Fruit fly (Drosophila melanogaster) whole organism, embryonic: Measurements from ENCODE around the gene Sem1.

Experiments used
- B-H2 ChIP-seq: fragments of 200-800 bp; sonication (Bioruptor generic); optimal IDR thresholded peaks from 2 replicates; lab custom pipeline; 2018; ENCODE audit warnings: missing biosample characterization, mild to moderate bottlenecking, missing genetic modification characterization
- Bdp1 ChIP-seq: fragments of 200-800 bp; sonication (Bioruptor generic); optimal IDR thresholded peaks from 3 replicates; lab custom pipeline; 2016; ENCODE audit warnings: missing biosample characterization, missing genetic modification characterization
- BtbVII ChIP-seq: fragments of 200-800 bp; sonication (Bioruptor generic); optimal IDR thresholded peaks from 3 replicates; lab custom pipeline; 2017; ENCODE audit warnings: missing biosample characterization, mild to moderate bottlenecking, missing genetic modification characterization
- CG10979 ChIP-seq: fragments of 200-800 bp; sonication (Bioruptor generic); optimal IDR thresholded peaks from 2 replicates; lab custom pipeline; 2018; ENCODE audit warnings: missing biosample characterization, mild to moderate bottlenecking, missing genetic modification characterization, moderate library complexity
- CG11504 ChIP-seq: fragments of 200-800 bp; sonication (Bioruptor generic); optimal IDR thresholded peaks from 3 replicates; lab custom pipeline; 2019; ENCODE audit warnings: missing biosample characterization, mild to moderate bottlenecking, missing genetic modification characterization, moderate library complexity
- CG14441 ChIP-seq: fragments of 200-800 bp; sonication (Bioruptor generic); IDR thresholded peaks from 2 replicates; pipeline ENCODE4 v1.3.6; 2022; ENCODE audit warnings: missing biosample characterization, missing genetic modification characterization
- CG14710 ChIP-seq: fragments of 200-800 bp; sonication (Bioruptor generic); optimal IDR thresholded peaks from 3 replicates; lab custom pipeline; 2019; ENCODE audit warnings: missing biosample characterization, mild to moderate bottlenecking, missing genetic modification characterization, moderate library complexity
- CG1602 ChIP-seq: fragments of 200-800 bp; sonication (Bioruptor generic); optimal IDR thresholded peaks from 3 replicates; lab custom pipeline; 2016; ENCODE audit warnings: missing biosample characterization, missing genetic modification characterization
- CG17359 ChIP-seq: fragments of 200-800 bp; sonication (Bioruptor generic); optimal IDR thresholded peaks from 3 replicates; lab custom pipeline; 2018; ENCODE audit warnings: missing biosample characterization, mild to moderate bottlenecking, missing genetic modification characterization, moderate library complexity
- CG1792 ChIP-seq: fragments of 200-800 bp; sonication (Bioruptor generic); optimal IDR thresholded peaks from 2 replicates; lab custom pipeline; 2016; ENCODE audit warnings: missing biosample characterization, missing genetic modification characterization
- CG32772 ChIP-seq: fragments of 200-800 bp; sonication (Bioruptor generic); IDR thresholded peaks from 2 replicates; pipeline ENCODE4 v1.3.6; 2022; ENCODE audit warnings: missing biosample characterization, missing genetic modification characterization
- CG3281 ChIP-seq: fragments of 200-800 bp; sonication (Bioruptor generic); optimal IDR thresholded peaks from 3 replicates; lab custom pipeline; 2017; ENCODE audit warnings: missing biosample characterization, mild to moderate bottlenecking, missing genetic modification characterization
- CG33557 ChIP-seq: fragments of 200-800 bp; sonication (Bioruptor generic); optimal IDR thresholded peaks from 2 replicates; lab custom pipeline; 2019; ENCODE audit warnings: missing biosample characterization, mild to moderate bottlenecking, missing genetic modification characterization, moderate library complexity
- CG3995 ChIP-seq: fragments of 200-800 bp; sonication (Bioruptor generic); optimal IDR thresholded peaks from 3 replicates; lab custom pipeline; 2016; ENCODE audit warnings: missing biosample characterization, missing genetic modification characterization
- CG7786 ChIP-seq: fragments of 200-800 bp; sonication (Bioruptor generic); optimal IDR thresholded peaks from 2 replicates; lab custom pipeline; 2016; ENCODE audit warnings: missing biosample characterization, missing genetic modification characterization
- CG9437 ChIP-seq: fragments of 200-800 bp; sonication (Bioruptor generic); optimal IDR thresholded peaks from 2 replicates; lab custom pipeline; 2018; ENCODE audit warnings: missing biosample characterization, mild to moderate bottlenecking, missing genetic modification characterization
- CG9727 ChIP-seq: fragments of 200-800 bp; sonication (Bioruptor generic); optimal IDR thresholded peaks from 3 replicates; lab custom pipeline; 2017; ENCODE audit warnings: missing biosample characterization, mild to moderate bottlenecking, missing genetic modification characterization
- CG9797 ChIP-seq: fragments of 200-800 bp; sonication (Bioruptor generic); optimal IDR thresholded peaks from 3 replicates; lab custom pipeline; 2018; ENCODE audit warnings: missing biosample characterization, mild to moderate bottlenecking, missing genetic modification characterization
- CHES-1-like ChIP-seq: fragments of 200-800 bp; sonication (Bioruptor generic); optimal IDR thresholded peaks from 2 replicates; lab custom pipeline; 2016; ENCODE audit warnings: missing biosample characterization, missing genetic modification characterization
- Dip3 ChIP-seq: fragments of 200-800 bp; sonication (Bioruptor generic); optimal IDR thresholded peaks from 3 replicates; lab custom pipeline; 2016; ENCODE audit warnings: missing biosample characterization, missing genetic modification characterization
- Dp ChIP-seq: fragments of 200-800 bp; sonication (Bioruptor generic); optimal IDR thresholded peaks from 2 replicates; lab custom pipeline; 2018; ENCODE audit warnings: missing biosample characterization, mild to moderate bottlenecking, missing genetic modification characterization, moderate library complexity
- Dref ChIP-seq: fragments of 200-800 bp; sonication (Bioruptor generic); IDR thresholded peaks from 2 replicates; pipeline ENCODE4 v1.3.6; 2022; ENCODE audit warnings: missing biosample characterization, missing genetic modification characterization
- Hand ChIP-seq: fragments of 200-800 bp; sonication (Bioruptor generic); optimal IDR thresholded peaks from 2 replicates; lab custom pipeline; 2017; ENCODE audit warnings: mild to moderate bottlenecking, missing biosample characterization, missing genetic modification reagents, missing genetic modification characterization
- Lim3 ChIP-seq: fragments of 200-800 bp; sonication (Bioruptor generic); IDR thresholded peaks from 2 replicates; pipeline ENCODE4 v1.3.6; 2022; ENCODE audit warnings: missing biosample characterization, missing genetic modification characterization
- Lpt ChIP-seq: fragments of >200 bp; optimal IDR thresholded peaks from 2 replicates; lab custom pipeline; 2018; ENCODE audit warnings: missing biosample characterization, missing genetic modification characterization
- NC2β ChIP-seq: fragments of 200-800 bp; sonication (Bioruptor generic); optimal IDR thresholded peaks from 2 replicates; lab custom pipeline; 2016; ENCODE audit warnings: missing biosample characterization, missing genetic modification characterization
- Nf-YB ChIP-seq: fragments of 200-800 bp; sonication (Bioruptor generic); optimal IDR thresholded peaks from 3 replicates; lab custom pipeline; 2019; ENCODE audit warnings: missing biosample characterization, mild to moderate bottlenecking, missing genetic modification characterization, moderate library complexity
- Opbp ChIP-seq: fragments of 200-800 bp; sonication (Bioruptor generic); IDR thresholded peaks from 3 replicates; pipeline ENCODE4 v1.3.6; 2022; ENCODE audit warnings: missing biosample characterization, missing genetic modification characterization; ENCODE audit not compliant: partially characterized antibody
- Sry-δ ChIP-seq: fragments of 200-800 bp; sonication (Bioruptor generic); optimal IDR thresholded peaks from 2 replicates; lab custom pipeline; 2016; ENCODE audit warnings: missing biosample characterization, missing genetic modification characterization
- Vsx1 ChIP-seq: fragments of 200-800 bp; sonication (Bioruptor generic); optimal IDR thresholded peaks from 2 replicates; lab custom pipeline; 2017; ENCODE audit warnings: missing biosample characterization, mild to moderate bottlenecking, missing genetic modification characterization, missing genetic modification reagents
- YL-1 ChIP-seq: fragments of 200-800 bp; sonication (Bioruptor generic); optimal IDR thresholded peaks from 3 replicates; lab custom pipeline; 2017; ENCODE audit warnings: missing biosample characterization, mild to moderate bottlenecking, missing genetic modification characterization
- bbx ChIP-seq: fragments of 200-800 bp; sonication (Bioruptor generic); IDR thresholded peaks from 2 replicates; pipeline ENCODE4 v1.3.6; 2022; ENCODE audit warnings: missing biosample characterization, missing genetic modification characterization; ENCODE audit not compliant: partially characterized antibody
- bowl ChIP-seq: fragments of 200-800 bp; sonication (Bioruptor generic); IDR thresholded peaks from 2 replicates; pipeline ENCODE4 v1.3.6; 2022; ENCODE audit warnings: missing biosample characterization, missing genetic modification characterization
- caup ChIP-seq: fragments of 200-800 bp; sonication (Bioruptor generic); optimal IDR thresholded peaks from 3 replicates; lab custom pipeline; 2017; ENCODE audit warnings: missing biosample characterization, mild to moderate bottlenecking, missing genetic modification characterization, moderate library complexity; ENCODE audit not compliant: severe bottlenecking
- chif ChIP-seq, 2 experiments: fragments of 200-800 bp; sonication (Bioruptor generic); optimal IDR thresholded peaks; 3 replicates each; lab custom pipeline; 2016; ENCODE audit warnings: missing biosample characterization in 2 of 2, missing genetic modification characterization in 2 of 2
- dm ChIP-seq: fragments of 200-800 bp; sonication (Bioruptor generic); optimal IDR thresholded peaks from 3 replicates; lab custom pipeline; 2016; ENCODE audit warnings: missing biosample characterization, missing genetic modification characterization
- grn ChIP-seq: fragments of 200-800 bp; sonication (Bioruptor generic); optimal IDR thresholded peaks from 3 replicates; lab custom pipeline; 2017; ENCODE audit warnings: missing biosample characterization, missing genetic modification characterization
- hkb ChIP-seq, 2 experiments: fragments of 200-800 bp in 1 of 2; fragments of >200 bp in 1 of 2; sonication (Bioruptor generic) in 1 of 2; IDR thresholded peaks in 1 of 2; optimal IDR thresholded peaks in 1 of 2; 2 replicates each; pipeline versions ENCODE4 v1.3.6 to Lab custom; 2017 to 2022; ENCODE audit warnings: missing biosample characterization in 1 of 2, missing genetic modification characterization in 1 of 2
- jigr1 ChIP-seq: fragments of 200-800 bp; sonication (Bioruptor generic); IDR thresholded peaks from 3 replicates; pipeline ENCODE4 v1.3.6; 2022; ENCODE audit warnings: missing biosample characterization, missing genetic modification characterization
- klu ChIP-seq: fragments of 200-800 bp; sonication (Bioruptor generic); IDR thresholded peaks from 2 replicates; pipeline ENCODE4 v1.3.6; 2022; ENCODE audit warnings: missing biosample characterization, missing genetic modification characterization
- kni ChIP-seq: fragments of 200-800 bp; sonication (Bioruptor generic); optimal IDR thresholded peaks from 3 replicates; lab custom pipeline; 2017; ENCODE audit warnings: mild to moderate bottlenecking, missing biosample characterization, missing genetic modification reagents, missing genetic modification characterization
- mirr ChIP-seq: fragments of 200-800 bp; sonication (Bioruptor generic); optimal IDR thresholded peaks from 3 replicates; lab custom pipeline; 2018; ENCODE audit warnings: missing biosample characterization, mild to moderate bottlenecking, missing genetic modification characterization
- pb ChIP-seq: fragments of 200-800 bp; sonication (Bioruptor generic); optimal IDR thresholded peaks from 3 replicates; lab custom pipeline; 2016; ENCODE audit warnings: missing biosample characterization, missing genetic modification characterization
- pfk ChIP-seq: fragments of 200-800 bp; sonication (Bioruptor generic); optimal IDR thresholded peaks from 2 replicates; lab custom pipeline; 2018; ENCODE audit warnings: missing biosample characterization, mild to moderate bottlenecking, missing genetic modification characterization, moderate library complexity
- toy ChIP-seq: fragments of 200-800 bp; sonication (Bioruptor generic); IDR thresholded peaks from 2 replicates; pipeline ENCODE4 v1.3.6; 2022; ENCODE audit warnings: missing biosample characterization, missing genetic modification characterization
- vfl ChIP-seq: fragments of 200-800 bp; sonication (Bioruptor generic); optimal IDR thresholded peaks from 2 replicates; lab custom pipeline; 2016; ENCODE audit warnings: missing biosample characterization, missing genetic modification characterization
- zf30C ChIP-seq: fragments of 200-800 bp; sonication (Bioruptor generic); optimal IDR thresholded peaks from 3 replicates; lab custom pipeline; 2018; ENCODE audit warnings: missing biosample characterization, mild to moderate bottlenecking, missing genetic modification characterization
- zfh1 ChIP-seq: fragments of 200-800 bp; sonication (Bioruptor generic); IDR thresholded peaks from 3 replicates; pipeline ENCODE4 v1.3.6; 2022; ENCODE audit warnings: missing biosample characterization, missing genetic modification characterization

Sem1 gene

dm6 chr2L:7056189-7056926 lies 7.4 kb upstream of the Sem1 start, which contains the start of gene Mnn1 (continued):
- peak; percentile 30 for TF ChIP-seq NC2β (GFP tag; lab: Kevin White, UChicago)
- TF ChIP-seq CG7786: peak; percentile 58
- peak; percentile 97 for TF ChIP-seq dm (GFP tag; lab: Kevin White, UChicago)
- TF ChIP-seq BtbVII (GFP tag; lab: Kevin White, UChicago): no peak
- no peak for TF ChIP-seq CG14441 (GFP tag; lab: Robert Waterston, UW)
- TF ChIP-seq pfk (GFP tag; lab: Kevin White, UChicago): peak; percentile 4
- TF ChIP-seq jigr1: no peak
- TF ChIP-seq zf30C (GFP tag; lab: Kevin White, UChicago): peak; percentile 6
- TF ChIP-seq CG11504 (tag; lab: Kevin White, UChicago): peak; percentile 91
- no peak for TF ChIP-seq kni
- peak; percentile 17 for TF ChIP-seq Bdp1 (GFP tag; lab: Kevin White, UChicago)
- peak; percentile 54 for TF ChIP-seq Sry-δ (GFP tag; lab: Kevin White, UChicago)
- peak; percentile 56; the same call in 1 of the 2 replicates for TF ChIP-seq CG32772
- peak; percentile 100 for TF ChIP-seq CG14710 (tag; lab: Kevin White, UChicago)
- TF ChIP-seq CG10979 (tag; lab: Kevin White, UChicago): peak; percentile 32
- peak; percentile 92 for TF ChIP-seq CG9797 (GFP tag; lab: Kevin White, UChicago)
- TF ChIP-seq CG9437 (GFP tag; lab: Kevin White, UChicago): no peak
- TF ChIP-seq chif (GFP tag; optimal IDR thresholded peaks at IDR 0.05; lab: Kevin White, UChicago): peak; percentile 17 to 34
- TF ChIP-seq Nf-YB: peak; percentile 25
- TF ChIP-seq Opbp (GFP tag; lab: Robert Waterston, UW): peak; percentile 57
- TF ChIP-seq YL-1 (GFP tag; lab: Kevin White, UChicago): peak; percentile 99
- TF ChIP-seq klu: peak; percentile 25; the same call in 1 of the 2 replicates
- no peak for TF ChIP-seq Lim3 (GFP tag; lab: Robert Waterston, UW)
- no peak for TF ChIP-seq CG9727 (GFP tag; lab: Kevin White, UChicago)
- TF ChIP-seq B-H2: peak; percentile 76
- no peak for TF ChIP-seq grn (GFP tag; lab: Kevin White, UChicago)
- TF ChIP-seq CG3995 (GFP tag; lab: Kevin White, UChicago): no peak
- TF ChIP-seq Lpt (GFP tag; lab: Kevin White, UChicago): no peak
- TF ChIP-seq toy (GFP tag; lab: Robert Waterston, UW): no peak
- 0 out of 3 replicates have a peak, but pooled peaks have one; percentile 49 for TF ChIP-seq zfh1 (GFP tag; lab: Robert Waterston, UW)
- peak; percentile 40 for TF ChIP-seq Dip3
- no peak for TF ChIP-seq bowl (GFP tag; lab: Robert Waterston, UW)
- TF ChIP-seq Dp (GFP tag; lab: Kevin White, UChicago): peak; percentile 98
- TF ChIP-seq vfl (GFP tag; lab: Kevin White, UChicago): peak; percentile 52
- 0 out of 2 replicates have a peak, but pooled peaks have one; percentile 43 for TF ChIP-seq Dref (GFP tag; lab: Robert Waterston, UW)
- no peak for TF ChIP-seq mirr (GFP tag; lab: Kevin White, UChicago)
- peak; percentile 11 for TF ChIP-seq CG17359 (tag; lab: Kevin White, UChicago)
- no peak for TF ChIP-seq Hand
- TF ChIP-seq Vsx1 (GFP tag; lab: Kevin White, UChicago): no peak
- peak; percentile 87 for TF ChIP-seq CHES-1-like (GFP tag; lab: Kevin White, UChicago)
- peak; percentile 11 for TF ChIP-seq CG33557
- peak; percentile 63 for TF ChIP-seq caup (GFP tag; lab: Kevin White, UChicago)
- TF ChIP-seq hkb (optimal IDR thresholded peaks at IDR 0.05; lab: Kevin White, UChicago): peak; percentile 6
- peak; percentile 44; the same call in 1 of the 2 replicates for TF ChIP-seq hkb (GFP tag; IDR thresholded peaks at IDR 0.05; lab: Robert Waterston, UW)
- TF ChIP-seq CG3281 (GFP tag; lab: Kevin White, UChicago): peak; percentile 32
- no peak for TF ChIP-seq CG1792
- peak; percentile 44 for TF ChIP-seq pb (GFP tag; lab: Kevin White, UChicago)
- peak; percentile 52; the same call in 1 of the 2 replicates for TF ChIP-seq bbx (GFP tag; lab: Robert Waterston, UW)
- no peak for TF ChIP-seq CG1602 (GFP tag; lab: Kevin White, UChicago)
